Fruit fly (Drosophila melanogaster): Measurements from ENCODE around the gene pie.

Gene pie

DNA sequence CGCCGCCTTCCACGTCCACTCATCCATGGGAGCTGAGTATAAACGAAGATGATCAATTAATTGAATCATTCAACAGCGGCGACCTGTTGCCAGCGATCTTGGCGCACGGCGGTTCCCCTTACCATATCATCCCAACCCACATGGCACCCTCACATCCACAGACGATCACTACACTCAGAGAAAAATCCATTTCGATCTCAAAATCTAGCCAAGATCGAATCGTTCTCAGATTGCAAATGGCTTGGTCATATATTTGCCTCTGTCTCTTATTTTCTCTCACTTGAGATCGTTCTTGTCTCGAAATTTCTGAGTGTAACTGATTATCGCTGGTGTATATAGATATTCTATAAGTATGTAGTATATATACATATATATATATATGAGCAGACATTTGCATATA is 45.8 kb upstream of the pie start (continued):
- TF ChIP-seq CG31441 (GFP tag; IDR thresholded peaks at IDR 0.05) (peak; percentile 64), mam (GFP tag; optimal IDR thresholded peaks at IDR 0.05) (peak; percentile 39), stc (GFP tag; IDR thresholded peaks at IDR 0.05) (0 out of 2 replicates have a peak, but pooled peaks have one; percentile 24), CG10366 (GFP tag; IDR thresholded peaks at IDR 0.05) (peak; percentile 40), Oaz (GFP tag; IDR thresholded peaks at IDR 0.05) (no peak), Vsx1 (GFP tag; optimal IDR thresholded peaks at IDR 0.05) (peak; percentile 13), lov (optimal IDR thresholded peaks at IDR 0.05) (no peak), lov (GFP tag; IDR thresholded peaks at IDR 0.05) (no peak), CkIIα-i1 (GFP tag; IDR thresholded peaks at IDR 0.05) (no peak; the same call in 1 of the 2 replicates), CG4424 (GFP tag; optimal IDR thresholded peaks at IDR 0.05) (peak; percentile 27), CG15011 (GFP tag; optimal IDR thresholded peaks at IDR 0.05) (no peak), CG3838 (GFP tag; optimal IDR thresholded peaks at IDR 0.05) (no peak), Chrac-16 (GFP tag; optimal IDR thresholded peaks at IDR 0.05) (peak; percentile 25), CG31388 (GFP tag; optimal IDR thresholded peaks at IDR 0.05) (no peak), CG17568 (GFP tag; optimal IDR thresholded peaks at IDR 0.05) (peak; percentile 34), repo (GFP tag; optimal IDR thresholded peaks at IDR 0.05) (no peak), Usf (GFP tag; optimal IDR thresholded peaks at IDR 0.05) (no peak), dmrt99B (tag; optimal IDR thresholded peaks at IDR 0.05) (peak; percentile 70), br (optimal IDR thresholded peaks at IDR 0.05) (no peak), ac (GFP tag; optimal IDR thresholded peaks at IDR 0.05) (no peak), CG14050 (GFP tag; IDR thresholded peaks at IDR 0.05) (peak; percentile 45; the same call in 1 of the 3 replicates), NfI (GFP tag; optimal IDR thresholded peaks at IDR 0.05) (peak; percentile 63), exex (tag; optimal IDR thresholded peaks at IDR 0.05) (peak; percentile 4), CG1602 (GFP tag; optimal IDR thresholded peaks at IDR 0.05) (peak; percentile 49), CG13894 (tag; optimal IDR thresholded peaks at IDR 0.05) (no peak), CG1024 (GFP tag; IDR thresholded peaks at IDR 0.05) (peak; percentile 21; the same call in 1 of the 2 replicates), al (GFP tag; IDR thresholded peaks at IDR 0.05) (peak; percentile 57), fd102C (GFP tag; optimal IDR thresholded peaks at IDR 0.05) (no peak), CG14441 (GFP tag; IDR thresholded peaks at IDR 0.05) (peak; percentile 73), Gug (GFP tag; IDR thresholded peaks at IDR 0.05) (peak; percentile 41; the same call in 2 of the 4 replicates), pnt (GFP tag; optimal IDR thresholded peaks at IDR 0.05) (peak; percentile 16), CG43689 (GFP tag; IDR thresholded peaks at IDR 0.05) (peak; percentile 32; the same call in 1 of the 2 replicates), Sry-β (GFP tag; optimal IDR thresholded peaks at IDR 0.05) (no peak), CG15269 (tag; optimal IDR thresholded peaks at IDR 0.05) (peak; percentile 72), Dbx (GFP tag; IDR thresholded peaks at IDR 0.05) (0 out of 3 replicates have a peak, but pooled peaks have one; percentile 26), CG30431 (GFP tag; optimal IDR thresholded peaks at IDR 0.05) (peak; percentile 8), Atf-2 (GFP tag; optimal IDR thresholded peaks at IDR 0.05) (no peak), Lpt (GFP tag; optimal IDR thresholded peaks at IDR 0.05) (no peak), Eip74EF (GFP tag; optimal IDR thresholded peaks at IDR 0.05) (peak in 1 of 2 experiments; percentile 3), sr (GFP tag; IDR thresholded peaks at IDR 0.05) (peak; percentile 83), CG2712 (tag; optimal IDR thresholded peaks at IDR 0.05) (peak; percentile 70), CG14965 (GFP tag; optimal IDR thresholded peaks at IDR 0.05; ENCODE audit: borderline replicate concordance) (no peak), slp2 (GFP tag; optimal IDR thresholded peaks at IDR 0.05) (no peak), otp (GFP tag; IDR thresholded peaks at IDR 0.05) (peak; percentile 26; the same call in 1 of the 3 replicates), jing (GFP tag; optimal IDR thresholded peaks at IDR 0.05) (peak; percentile 14), org-1 (GFP tag; optimal IDR thresholded peaks at IDR 0.05) (peak; percentile 20), az2 (GFP tag; optimal IDR thresholded peaks at IDR 0.05) (peak; percentile 55), CG8388 (GFP tag; optimal IDR thresholded peaks at IDR 0.05) (peak; percentile 25), D (optimal IDR thresholded peaks at IDR 0.05) (no peak), D (GFP tag; optimal IDR thresholded peaks at IDR 0.05) (peak; percentile 26), unc-4 (GFP tag; IDR thresholded peaks at IDR 0.05; ENCODE audit: partially characterized antibody) (no peak), Scr (GFP tag; IDR thresholded peaks at IDR 0.05; ENCODE audit: partially characterized antibody) (no peak)
